Fruit fly (Drosophila melanogaster): ENCODE measurements around the gene CG42654.

CG42654 gene

DNA sequence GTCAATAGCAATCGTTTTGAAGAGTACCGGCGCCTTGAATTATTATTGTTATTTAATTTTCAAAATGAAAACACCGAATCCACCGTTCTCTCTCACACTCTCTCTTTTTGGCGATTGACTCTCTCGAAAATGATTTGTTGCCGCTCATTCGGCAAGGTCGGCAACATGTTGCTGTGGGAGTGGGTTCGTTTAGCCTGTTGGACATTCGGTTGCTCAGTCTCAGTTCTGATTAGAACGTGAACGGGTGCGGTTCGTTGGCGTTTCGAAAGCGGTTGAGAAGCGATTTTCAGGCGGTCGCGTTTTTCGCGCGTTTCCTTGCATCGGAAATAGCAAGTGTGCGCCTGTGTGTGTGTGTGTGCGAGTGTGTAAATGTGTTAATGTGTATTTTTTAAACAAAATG, 15.3 kb downstream of the CG42654 start, which contains the start of gene Ac76E (continued):
- TF ChIP-seq CG7745 (tag; optimal IDR thresholded peaks at IDR 0.05) (no peak), Usf (GFP tag; optimal IDR thresholded peaks at IDR 0.05) (no peak), Neu2 (GFP tag; optimal IDR thresholded peaks at IDR 0.05; ENCODE audit: borderline replicate concordance) (no peak), Adf1 (GFP tag; IDR thresholded peaks at IDR 0.05) (peak; percentile 43; the same call in 1 of the 2 replicates), Fer3 (tag; optimal IDR thresholded peaks at IDR 0.05) (no peak), CG2678 (tag; optimal IDR thresholded peaks at IDR 0.05) (no peak), so (GFP tag; IDR thresholded peaks at IDR 0.05) (no peak), slp2 (GFP tag; optimal IDR thresholded peaks at IDR 0.05) (no peak), CG4854 (GFP tag; optimal IDR thresholded peaks at IDR 0.05) (no peak), CG31224 (GFP tag; IDR thresholded peaks at IDR 0.05) (peak; percentile 18; the same call in 1 of the 2 replicates), dm (GFP tag; optimal IDR thresholded peaks at IDR 0.05) (no peak), knrl (GFP tag; IDR thresholded peaks at IDR 0.05; ENCODE audit: partially characterized antibody) (no peak), CG32532 (GFP tag; IDR thresholded peaks at IDR 0.05) (peak; percentile 45; the same call in 1 of the 2 replicates), Antp (GFP tag; optimal IDR thresholded peaks at IDR 0.05) (no peak), kay (GFP tag; optimal IDR thresholded peaks at IDR 0.05) (no peak), CG15269 (tag; optimal IDR thresholded peaks at IDR 0.05) (peak; percentile 4), CG6854 (GFP tag; optimal IDR thresholded peaks at IDR 0.05) (peak; percentile 15), Xbp1 (GFP tag; optimal IDR thresholded peaks at IDR 0.05) (no peak), CG17612 (GFP tag; IDR thresholded peaks at IDR 0.05) (no peak), Kr (GFP tag; optimal IDR thresholded peaks at IDR 0.05) (no peak), CG3163 (GFP tag; optimal IDR thresholded peaks at IDR 0.05) (no peak), ranshi (GFP tag; IDR thresholded peaks at IDR 0.05) (no peak; the same call in 1 of the 2 replicates), CG6689 (GFP tag; IDR thresholded peaks at IDR 0.05) (no peak), Max (GFP tag; optimal IDR thresholded peaks at IDR 0.05) (no peak), exex (tag; optimal IDR thresholded peaks at IDR 0.05) (no peak), tio (GFP tag; optimal IDR thresholded peaks at IDR 0.05) (no peak), ara (GFP tag; IDR thresholded peaks at IDR 0.05) (no peak), tna (GFP tag; IDR thresholded peaks at IDR 0.05; ENCODE audit: partially characterized antibody) (no peak; the same call in 1 of the 2 replicates), E2f1 (GFP tag; IDR thresholded peaks at IDR 0.05) (no peak), CG18764 (GFP tag; optimal IDR thresholded peaks at IDR 0.05) (no peak), Ada2b (GFP tag; IDR thresholded peaks at IDR 0.05) (no peak), CG7786 (GFP tag; optimal IDR thresholded peaks at IDR 0.05) (no peak), bigmax (GFP tag; optimal IDR thresholded peaks at IDR 0.05) (no peak), Atf3 (GFP tag; optimal IDR thresholded peaks at IDR 0.05) (no peak), CG10209 (GFP tag; optimal IDR thresholded peaks at IDR 0.05) (no peak), Lpt (GFP tag; optimal IDR thresholded peaks at IDR 0.05) (no peak), CG5180 (GFP tag; optimal IDR thresholded peaks at IDR 0.05) (no peak), cg (GFP tag; optimal IDR thresholded peaks at IDR 0.05) (peak; percentile 37), Bgb (GFP tag; IDR thresholded peaks at IDR 0.05; ENCODE audit: partially characterized antibody) (peak; percentile 67), ttk (GFP tag; IDR thresholded peaks at IDR 0.05) (no peak), MTF-1 (GFP tag; optimal IDR thresholded peaks at IDR 0.05; ENCODE audit: borderline replicate concordance) (no peak), CG17328 (GFP tag; IDR thresholded peaks at IDR 0.05) (no peak), Drgx (GFP tag; IDR thresholded peaks at IDR 0.05) (no peak), sd (tag; optimal IDR thresholded peaks at IDR 0.05) (peak; percentile 25), CG13424 (tag; optimal IDR thresholded peaks at IDR 0.05) (no peak), twi (tag; optimal IDR thresholded peaks at IDR 0.05) (no peak), CG32772 (GFP tag; IDR thresholded peaks at IDR 0.05) (no peak), CG10979 (tag; optimal IDR thresholded peaks at IDR 0.05) (no peak), ci (GFP tag; IDR thresholded peaks at IDR 0.05) (no peak; the same call in 1 of the 3 replicates), Gsc (GFP tag; IDR thresholded peaks at IDR 0.05) (no peak), CG2889 (GFP tag; IDR thresholded peaks at IDR 0.05) (no peak), fd3F (GFP tag; optimal IDR thresholded peaks at IDR 0.05) (no peak)

Data from whole organism, embryonic.